Worm (Caenorhabditis elegans) whole organism, L1 larva: ENCODE results near the gene R09A1.3.
A peak's percentile ranks its signal among the peaks of the same experiment; 100 is the strongest.

Experiments used
- C16A3.4 ChIP-seq: fragments of 150-350 bp; optimal IDR thresholded peaks from 2 replicates; lab custom pipeline; 2014; ENCODE audit warnings: missing biosample characterization, missing genetic modification characterization
- C34B4.2 ChIP-seq: sonication (generic microtip); optimal IDR thresholded peaks from 2 replicates; lab custom pipeline; 2017; ENCODE audit warnings: mild to moderate bottlenecking, missing genetic modification characterization, missing compliant biosample characterization
- F16B12.6 ChIP-seq: fragments of 150-350 bp; optimal IDR thresholded peaks from 2 replicates; lab custom pipeline; 2014; ENCODE audit warnings: missing biosample characterization, missing genetic modification characterization
- alr-1 ChIP-seq: fragments of 200-800 bp; sonication (Bioruptor generic); optimal IDR thresholded peaks from 2 replicates; lab custom pipeline; 2018; ENCODE audit warnings: borderline replicate concordance, mild to moderate bottlenecking, missing genetic modification characterization, missing compliant biosample characterization
- ama-1 ChIP-seq: fragments of 150-350 bp; optimal IDR thresholded peaks from 2 replicates; lab custom pipeline; 2014
- ceh-63 ChIP-seq: fragments of 200-800 bp; sonication (Bioruptor generic); optimal IDR thresholded peaks from 2 replicates; lab custom pipeline; 2018; ENCODE audit warnings: mild to moderate bottlenecking, missing genetic modification characterization, missing compliant biosample characterization
- ceh-82 ChIP-seq, 3 experiments: fragments of 150-350 bp in 1 of 3; sonication (generic microtip) in 2 of 3; optimal IDR thresholded peaks; 2 replicates each; lab custom pipeline; 2014 to 2017; ENCODE audit warnings: missing biosample characterization in 3 of 3, missing genetic modification characterization in 3 of 3
- ceh-90 ChIP-seq: sonication (generic microtip); optimal IDR thresholded peaks from 2 replicates; lab custom pipeline; 2016; ENCODE audit warnings: missing genetic modification characterization, missing compliant biosample characterization
- ces-1 ChIP-seq: fragments of 150-350 bp; optimal IDR thresholded peaks from 2 replicates; lab custom pipeline; 2014; ENCODE audit warnings: missing biosample characterization, missing genetic modification reagents, missing genetic modification characterization
- dpl-1 ChIP-seq, 3 experiments: fragments of 150-350 bp in 2 of 3; sonication (generic microtip) in 1 of 3; optimal IDR thresholded peaks; 2 replicates each; lab custom pipeline; 2014 to 2017; ENCODE audit warnings: missing biosample characterization in 3 of 3, missing genetic modification characterization in 3 of 3, missing genetic modification reagents in 3 of 3
- dsc-1 ChIP-seq: sonication (generic microtip); optimal IDR thresholded peaks from 2 replicates; lab custom pipeline; 2016; ENCODE audit warnings: mild to moderate bottlenecking, missing genetic modification characterization, missing compliant biosample characterization
- efl-1 ChIP-seq, 4 experiments: fragments of 150-350 bp; optimal IDR thresholded peaks in 3 of 4; peaks in 1 of 4; 1 replicate in 1 of 4; 2 replicates in 3 of 4; lab custom pipeline; 2014; ENCODE audit warnings: missing biosample characterization in 2 of 4, missing genetic modification characterization in 2 of 4, missing genetic modification reagents in 2 of 4
- efl-3 ChIP-seq: fragments of 200-800 bp; sonication (Bioruptor generic); optimal IDR thresholded peaks from 2 replicates; lab custom pipeline; 2018; ENCODE audit warnings: mild to moderate bottlenecking, missing genetic modification characterization, missing compliant biosample characterization
- fkh-10 ChIP-seq: sonication (generic microtip); optimal IDR thresholded peaks from 2 replicates; lab custom pipeline; 2017; ENCODE audit warnings: missing biosample characterization, missing genetic modification reagents, missing genetic modification characterization
- fkh-8 ChIP-seq: sonication (generic microtip); optimal IDR thresholded peaks from 2 replicates; lab custom pipeline; 2016; ENCODE audit warnings: mild to moderate bottlenecking, missing genetic modification characterization, missing compliant biosample characterization
- hlh-17 ChIP-seq: fragments of 200-800 bp; sonication (Bioruptor generic); optimal IDR thresholded peaks from 2 replicates; lab custom pipeline; 2018; ENCODE audit warnings: missing genetic modification characterization, mild to moderate bottlenecking, missing compliant biosample characterization, moderate library complexity, borderline replicate concordance
- hlh-4 ChIP-seq: sonication (generic microtip); optimal IDR thresholded peaks from 2 replicates; lab custom pipeline; 2016; ENCODE audit warnings: mild to moderate bottlenecking, missing genetic modification characterization, missing compliant biosample characterization
- hpl-2 ChIP-seq: fragments of 150-350 bp; optimal IDR thresholded peaks from 2 replicates; lab custom pipeline; 2014; ENCODE audit warnings: missing biosample characterization, missing genetic modification reagents, missing genetic modification characterization
- irx-1 ChIP-seq: sonication (generic microtip); optimal IDR thresholded peaks from 2 replicates; lab custom pipeline; 2016; ENCODE audit warnings: missing genetic modification characterization, missing compliant biosample characterization
- isw-1 ChIP-seq: fragments of 200-800 bp; sonication (Bioruptor generic); IDR thresholded peaks from 2 replicates; pipeline ENCODE4 v1.3.6; 2022; ENCODE audit warnings: missing genetic modification characterization, missing compliant biosample characterization
- jun-1 ChIP-seq: fragments of 150-350 bp; optimal IDR thresholded peaks from 2 replicates; lab custom pipeline; 2014; ENCODE audit warnings: missing biosample characterization, missing genetic modification reagents, missing genetic modification characterization
- lin-13 ChIP-seq: fragments of 150-350 bp; optimal IDR thresholded peaks from 2 replicates; lab custom pipeline; 2014; ENCODE audit warnings: missing biosample characterization, missing genetic modification reagents, missing genetic modification characterization
- lin-15B ChIP-seq: fragments of 150-350 bp; sonication (generic microtip); optimal IDR thresholded peaks from 3 replicates; lab custom pipeline; 2014; ENCODE audit warnings: missing biosample characterization, missing genetic modification characterization
- lin-35 ChIP-seq, 2 experiments: fragments of 150-350 bp; optimal IDR thresholded peaks; 2 replicates each; lab custom pipeline; 2014; ENCODE audit warnings: missing biosample characterization in 2 of 2, missing genetic modification characterization in 2 of 2, missing genetic modification reagents in 2 of 2
- mep-1 ChIP-seq: fragments of 150-350 bp; optimal IDR thresholded peaks from 2 replicates; lab custom pipeline; 2014; ENCODE audit warnings: missing biosample characterization, missing genetic modification characterization
- nhr-19 ChIP-seq: fragments of 200-800 bp; sonication (Bioruptor generic); conservative IDR thresholded peaks from 2 replicates; pipeline ENCODE4 v1.3.6; 2022; ENCODE audit warnings: missing genetic modification characterization, missing compliant biosample characterization
- nhr-20 ChIP-seq: sonication (generic microtip); optimal IDR thresholded peaks from 2 replicates; lab custom pipeline; 2016; ENCODE audit warnings: mild to moderate bottlenecking, missing genetic modification characterization, missing compliant biosample characterization
- nhr-28 ChIP-seq: fragments of 150-350 bp; optimal IDR thresholded peaks from 2 replicates; lab custom pipeline; 2014; ENCODE audit warnings: missing biosample characterization, missing genetic modification characterization
- nhr-71 ChIP-seq: sonication (generic microtip); optimal IDR thresholded peaks from 2 replicates; lab custom pipeline; 2016; ENCODE audit warnings: mild to moderate bottlenecking, missing genetic modification characterization, moderate library complexity, missing compliant biosample characterization
- nhr-76 ChIP-seq: sonication (generic microtip); optimal IDR thresholded peaks from 2 replicates; lab custom pipeline; 2017; ENCODE audit warnings: missing biosample characterization, missing genetic modification characterization
- nhr-84 ChIP-seq: sonication (generic microtip); optimal IDR thresholded peaks from 2 replicates; lab custom pipeline; 2017; ENCODE audit warnings: missing biosample characterization, missing genetic modification characterization
- nhr-90 ChIP-seq: sonication (generic microtip); optimal IDR thresholded peaks from 2 replicates; lab custom pipeline; 2016; ENCODE audit warnings: mild to moderate bottlenecking, missing genetic modification characterization, missing compliant biosample characterization; ENCODE audit not compliant: poor library complexity
- pag-3 ChIP-seq: sonication (generic microtip); optimal IDR thresholded peaks from 2 replicates; lab custom pipeline; 2017; ENCODE audit warnings: missing genetic modification characterization, mild to moderate bottlenecking, missing compliant biosample characterization, antibody characterized with exemption, borderline replicate concordance; ENCODE audit not compliant: insufficient read depth
- pax-3 ChIP-seq: fragments of 200-800 bp; sonication (Bioruptor generic); optimal IDR thresholded peaks from 2 replicates; lab custom pipeline; 2018; ENCODE audit warnings: mild to moderate bottlenecking, missing genetic modification characterization, moderate library complexity, missing compliant biosample characterization
- skn-1 ChIP-seq: fragments of 150-350 bp; optimal IDR thresholded peaks from 2 replicates; lab custom pipeline; 2014; ENCODE audit warnings: missing biosample characterization, missing genetic modification characterization
- snu-23 ChIP-seq: sonication (generic microtip); optimal IDR thresholded peaks from 2 replicates; lab custom pipeline; 2016; ENCODE audit warnings: missing genetic modification characterization, missing compliant biosample characterization
- sox-4 ChIP-seq: sonication (generic microtip); optimal IDR thresholded peaks from 2 replicates; lab custom pipeline; 2016; ENCODE audit warnings: missing genetic modification characterization, missing compliant biosample characterization
- sup-37 ChIP-seq: fragments of 200-800 bp; sonication (Bioruptor generic); optimal IDR thresholded peaks from 2 replicates; lab custom pipeline; 2018; ENCODE audit warnings: mild to moderate bottlenecking, missing genetic modification characterization, missing compliant biosample characterization
- swsn-7 ChIP-seq: sonication (generic microtip); optimal IDR thresholded peaks from 2 replicates; lab custom pipeline; 2016; ENCODE audit warnings: missing genetic modification characterization, missing compliant biosample characterization
- tlp-1 ChIP-seq: fragments of 150-350 bp; optimal IDR thresholded peaks from 2 replicates; lab custom pipeline; 2014; ENCODE audit warnings: missing biosample characterization, missing genetic modification characterization
- unc-130 ChIP-seq: fragments of 150-350 bp; optimal IDR thresholded peaks from 2 replicates; lab custom pipeline; 2017; ENCODE audit warnings: missing biosample characterization, missing genetic modification characterization, inconsistent platforms
- unc-30 ChIP-seq: sonication (generic microtip); optimal IDR thresholded peaks from 2 replicates; lab custom pipeline; 2017; ENCODE audit warnings: missing biosample characterization, missing genetic modification characterization
- unc-62 ChIP-seq: fragments of 150-350 bp; optimal IDR thresholded peaks from 2 replicates; lab custom pipeline; 2014; ENCODE audit warnings: missing biosample characterization, missing genetic modification reagents, missing genetic modification characterization
- unc-86 ChIP-seq: sonication (generic microtip); optimal IDR thresholded peaks from 2 replicates; lab custom pipeline; 2016; ENCODE audit warnings: missing genetic modification characterization, missing compliant biosample characterization
- vab-15 ChIP-seq: sonication (generic microtip); optimal IDR thresholded peaks from 2 replicates; lab custom pipeline; 2017; ENCODE audit warnings: missing genotype, mild to moderate bottlenecking, missing genetic modification characterization, missing compliant biosample characterization
- zag-1 ChIP-seq: fragments of 150-350 bp; optimal IDR thresholded peaks from 2 replicates; lab custom pipeline; 2014; ENCODE audit warnings: missing biosample characterization, missing genetic modification characterization
- zip-4 ChIP-seq: fragments of 200-800 bp; sonication (Bioruptor generic); optimal IDR thresholded peaks from 2 replicates; lab custom pipeline; 2018; ENCODE audit warnings: mild to moderate bottlenecking, missing genetic modification characterization, moderate library complexity, missing compliant biosample characterization
- ztf-11 ChIP-seq, 2 experiments: sonication (generic microtip); optimal IDR thresholded peaks; 2 replicates each; lab custom pipeline; 2016 to 2017; ENCODE audit warnings: missing genetic modification characterization in 2 of 2, missing biosample characterization in 1 of 2, missing compliant biosample characterization in 1 of 2
- ztf-4 ChIP-seq: fragments of 150-350 bp; optimal IDR thresholded peaks from 2 replicates; lab custom pipeline; 2014; ENCODE audit warnings: missing biosample characterization, missing genetic modification characterization

The R09A1.3 gene

DNA sequence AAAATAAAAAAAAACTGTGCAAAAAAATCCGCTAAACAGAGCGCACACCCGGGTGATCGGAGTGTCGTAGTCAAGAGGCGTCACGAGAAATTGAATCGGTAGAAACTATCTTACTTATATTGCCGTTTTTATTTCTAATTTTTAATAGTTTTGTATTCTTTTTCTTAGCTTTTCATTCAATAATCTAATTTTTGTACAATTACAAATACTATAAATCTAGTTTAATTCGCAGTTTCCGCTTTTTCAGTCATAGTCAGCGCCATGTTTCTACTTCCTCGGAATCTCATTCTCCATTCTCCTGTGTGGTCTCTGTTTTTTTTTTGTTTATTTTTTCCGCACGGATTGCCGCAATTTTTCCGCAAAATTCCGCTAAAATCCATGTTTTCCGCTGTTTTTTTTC, 23.0 kb downstream of the R09A1.3 start (continued):
- peak; percentile 95 for TF ChIP-seq nhr-90
- TF ChIP-seq fkh-10 = peak; percentile 20
- no peak for TF ChIP-seq alr-1 (tag; lab: Kevin White, UChicago)
- no peak for TF ChIP-seq unc-30
- peak; percentile 48 to 61 (median 54) for TF ChIP-seq dpl-1 (GFP tag; optimal IDR thresholded peaks at IDR 0.05; lab: Kevin White, UChicago)
- TF ChIP-seq ceh-63 = peak; percentile 62
- peak; percentile 81 for TF ChIP-seq swsn-7 (tag; lab: Kevin White, UChicago)
- peak; percentile 84 for TF ChIP-seq isw-1 (GFP tag; lab: Robert Waterston, UW)
- peak; percentile 92 for TF ChIP-seq fkh-8 (tag; lab: Kevin White, UChicago)
- peak; percentile 41 to 49 (median 42) for TF ChIP-seq ceh-82 (tag; optimal IDR thresholded peaks at IDR 0.05; lab: Kevin White, UChicago)
- TF ChIP-seq zip-4 = peak; percentile 13
- TF ChIP-seq vab-15 = peak; percentile 6
- TF ChIP-seq lin-15B (tag; lab: Kevin White, UChicago) = peak; percentile 21
- TF ChIP-seq hlh-17 (GFP tag; lab: Kevin White, UChicago) = no peak
- TF ChIP-seq mep-1 = peak; percentile 57
- TF ChIP-seq C16A3.4 = peak; percentile 69
- TF ChIP-seq nhr-20 (tag; lab: Kevin White, UChicago) = peak; percentile 83
- no peak for TF ChIP-seq unc-62 (GFP tag; lab: Kevin White, UChicago)
- TF ChIP-seq unc-130 (tag; lab: Kevin White, UChicago) = no peak
- peak; percentile 67 for TF ChIP-seq nhr-19
- no peak for TF ChIP-seq nhr-84 (tag; lab: Kevin White, UChicago)
- TF ChIP-seq sox-4 = peak; percentile 86
- TF ChIP-seq nhr-28 (tag; lab: Kevin White, UChicago) = no peak
- no peak for TF ChIP-seq zag-1
- TF ChIP-seq tlp-1 (tag; lab: Kevin White, UChicago) = no peak
- TF ChIP-seq pax-3 (tag; lab: Kevin White, UChicago) = peak; percentile 96
- TF ChIP-seq sup-37 = peak; percentile 62
- peak in 1 of 2 experiments; percentile 99 for TF ChIP-seq ztf-11 (tag; optimal IDR thresholded peaks at IDR 0.05; lab: Kevin White, UChicago)
- TF ChIP-seq lin-13 (GFP tag; lab: Kevin White, UChicago) = peak; percentile 31
- TF ChIP-seq ama-1 = no peak
- TF ChIP-seq skn-1 (tag; lab: Kevin White, UChicago) = no peak
- TF ChIP-seq ceh-90 (tag; lab: Kevin White, UChicago) = peak; percentile 81
- TF ChIP-seq ztf-4 = no peak
- TF ChIP-seq ces-1 (GFP tag; lab: Kevin White, UChicago) = no peak
- peak; percentile 71 to 74 for TF ChIP-seq lin-35 (GFP tag; optimal IDR thresholded peaks at IDR 0.05; lab: Kevin White, UChicago)
- no peak for TF ChIP-seq F16B12.6 (tag; lab: Kevin White, UChicago)
- peak; percentile 81 for TF ChIP-seq unc-86 (tag; lab: Kevin White, UChicago)
- TF ChIP-seq hlh-4 (tag; lab: Kevin White, UChicago) = peak; percentile 38
- no peak for TF ChIP-seq pag-3 (tag; lab: Kevin White, UChicago)
- TF ChIP-seq dsc-1 = peak; percentile 85
- peak; percentile 81 for TF ChIP-seq irx-1 (tag; lab: Kevin White, UChicago)
- peak; percentile 61 for TF ChIP-seq hpl-2 (GFP tag; lab: Kevin White, UChicago)
- TF ChIP-seq efl-1 (optimal IDR thresholded peaks at IDR 0.05; lab: Kevin White, UChicago) = peak; percentile 64 to 74
- TF ChIP-seq efl-1 (GFP tag; optimal IDR thresholded peaks at IDR 0.05 in 1 of 2; lab: Kevin White, UChicago) = peak; percentile 59 to 62
- peak; percentile 92 for TF ChIP-seq nhr-71 (tag; lab: Kevin White, UChicago)
- TF ChIP-seq jun-1 = no peak
- no peak for TF ChIP-seq C34B4.2 (tag; lab: Kevin White, UChicago)
- TF ChIP-seq efl-3 = peak; percentile 49
- peak; percentile 88 for TF ChIP-seq snu-23 (GFP tag; lab: Kevin White, UChicago)
- TF ChIP-seq nhr-76 (tag; lab: Kevin White, UChicago) = no peak
